Worm (Caenorhabditis elegans): ENCODE data around the gene nhr-105.
A peak's percentile ranks its signal among the peaks of the same experiment; 100 is the strongest.

The nhr-105 gene

DNA sequence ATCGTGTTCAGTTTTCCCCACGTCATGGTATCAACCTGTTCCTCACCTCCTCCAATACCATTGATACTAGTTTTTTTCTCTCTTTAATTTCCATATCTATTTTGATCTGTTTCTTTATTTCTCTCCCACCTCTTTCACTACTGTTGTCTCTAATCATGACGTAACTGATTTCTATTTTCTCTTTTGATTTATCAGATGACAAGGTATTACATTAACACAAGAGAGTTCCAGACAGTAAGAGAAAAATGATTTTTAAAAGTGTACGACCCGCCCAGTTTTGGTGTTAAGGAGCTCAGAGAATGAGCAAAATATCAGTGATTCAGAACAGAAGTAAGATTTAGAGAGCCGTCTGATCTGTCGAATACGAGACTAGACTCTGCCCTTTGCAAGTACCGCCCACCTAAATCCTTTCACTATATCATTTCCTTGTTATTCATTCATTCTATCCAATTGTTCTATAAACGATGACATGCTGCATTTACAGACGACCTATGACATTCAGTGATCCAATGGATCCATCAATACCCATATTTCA is at the start of gene nhr-105 (continued):
- no peak for TF ChIP-seq unc-130 (tag; optimal IDR thresholded peaks at IDR 0.05)
- no peak for TF ChIP-seq hlh-4 (tag; optimal IDR thresholded peaks at IDR 0.05)
- TF ChIP-seq zip-4 (GFP tag; optimal IDR thresholded peaks at IDR 0.05) = no peak
- TF ChIP-seq egl-27 (tag; optimal IDR thresholded peaks at IDR 0.05) = no peak
- peak; percentile 26 for TF ChIP-seq nhr-237 (tag; optimal IDR thresholded peaks at IDR 0.05)
- peak in 1 of 2 experiments; percentile 76 for TF ChIP-seq lin-35 (GFP tag; optimal IDR thresholded peaks at IDR 0.05)
- peak in 2 of 3 experiments; percentile 18 to 21 for TF ChIP-seq dpl-1 (GFP tag; optimal IDR thresholded peaks at IDR 0.05)
- TF ChIP-seq Y116A8C.19 (tag; optimal IDR thresholded peaks at IDR 0.05; ENCODE audit: borderline replicate concordance) = no peak
- TF ChIP-seq aha-1 (tag; optimal IDR thresholded peaks at IDR 0.05) = no peak
- TF ChIP-seq ceh-90 (tag; optimal IDR thresholded peaks at IDR 0.05) = no peak
- TF ChIP-seq unc-86 (tag; optimal IDR thresholded peaks at IDR 0.05) = no peak
- no peak for TF ChIP-seq ces-1 (GFP tag; optimal IDR thresholded peaks at IDR 0.05)
- peak; percentile 45 for TF ChIP-seq ztf-4 (tag; optimal IDR thresholded peaks at IDR 0.05)
- TF ChIP-seq xbp-1 (tag; optimal IDR thresholded peaks at IDR 0.05) = peak; percentile 9
- TF ChIP-seq nhr-20 (tag; optimal IDR thresholded peaks at IDR 0.05) = peak; percentile 88
- peak; percentile 42 for TF ChIP-seq swsn-7 (tag; optimal IDR thresholded peaks at IDR 0.05)
- TF ChIP-seq isw-1 (GFP tag; IDR thresholded peaks at IDR 0.05) = no peak
- TF ChIP-seq ceh-82 (tag; optimal IDR thresholded peaks at IDR 0.05) = peak in 1 of 3 experiments; percentile 11
- TF ChIP-seq nhr-19 (GFP tag; conservative IDR thresholded peaks at IDR 0.05) = peak; percentile 86
- no peak for TF ChIP-seq lin-39 (tag; optimal IDR thresholded peaks at IDR 0.05)
- peak; percentile 70 for TF ChIP-seq elt-2 (tag; optimal IDR thresholded peaks at IDR 0.05)
- no peak for TF ChIP-seq egl-13 (tag; optimal IDR thresholded peaks at IDR 0.05)
- TF ChIP-seq sox-4 (tag; optimal IDR thresholded peaks at IDR 0.05) = no peak
- TF ChIP-seq lir-3 (tag; optimal IDR thresholded peaks at IDR 0.05; ENCODE audit: poor library complexity) = peak; percentile 34
- no peak for TF ChIP-seq ztf-11 (tag; optimal IDR thresholded peaks at IDR 0.05)
- no peak for TF ChIP-seq alr-1 (tag; optimal IDR thresholded peaks at IDR 0.05; ENCODE audit: borderline replicate concordance)
- peak; percentile 42 for TF ChIP-seq blmp-1 (tag; optimal IDR thresholded peaks at IDR 0.05)
- TF ChIP-seq hlh-17 (GFP tag; optimal IDR thresholded peaks at IDR 0.05; ENCODE audit: borderline replicate concordance) = no peak
- no peak for TF ChIP-seq rnt-1 (tag; optimal IDR thresholded peaks at IDR 0.05)
- TF ChIP-seq ets-5 (GFP tag; IDR thresholded peaks at IDR 0.05) = no peak

DNA sequence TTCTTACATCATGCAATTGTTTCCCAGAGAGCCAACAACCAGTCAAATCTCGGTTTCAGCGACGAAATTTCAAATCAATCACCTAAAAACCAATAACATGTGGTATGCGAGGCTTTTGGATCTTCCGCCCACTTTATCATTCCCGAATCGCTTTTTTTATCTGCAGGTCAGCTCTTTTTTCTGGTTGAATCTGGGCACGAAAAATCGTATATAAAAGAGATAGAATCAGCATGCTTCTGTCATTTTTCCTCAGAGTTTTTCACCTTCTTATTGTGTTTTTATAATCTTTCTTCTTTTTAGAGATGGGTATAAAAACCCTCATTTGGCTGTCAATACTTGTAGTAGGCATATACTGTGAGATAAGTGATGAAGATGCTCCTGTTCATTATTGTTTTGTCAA is 46.6 kb upstream of the nhr-105 start, which contains the start of gene cht-3:
Gene cht-3, plus strand, starts transcription at position 301 of the 400 bp plus-strand sequence.
- TF ChIP-seq nhr-84 (tag; optimal IDR thresholded peaks at IDR 0.05) = no peak
- no peak for TF ChIP-seq sup-37 (GFP tag; optimal IDR thresholded peaks at IDR 0.05)
- no peak for TF ChIP-seq ceh-63 (GFP tag; optimal IDR thresholded peaks at IDR 0.05)
- no peak for TF ChIP-seq hlh-4 (tag; optimal IDR thresholded peaks at IDR 0.05)
- no peak for TF ChIP-seq ztf-4 (tag; optimal IDR thresholded peaks at IDR 0.05)
- no peak for TF ChIP-seq nhr-77 (tag; optimal IDR thresholded peaks at IDR 0.05)
- TF ChIP-seq zag-1 (tag; optimal IDR thresholded peaks at IDR 0.05) = no peak
- no peak for TF ChIP-seq lsy-2 (tag; optimal IDR thresholded peaks at IDR 0.05)
- TF ChIP-seq swsn-7 (tag; optimal IDR thresholded peaks at IDR 0.05) = no peak
- TF ChIP-seq hpl-2 (GFP tag; optimal IDR thresholded peaks at IDR 0.05) = no peak
- TF ChIP-seq unc-62 (GFP tag; optimal IDR thresholded peaks at IDR 0.05) = no peak
- TF ChIP-seq fkh-4 (tag; optimal IDR thresholded peaks at IDR 0.05; ENCODE audit: borderline replicate concordance) = no peak
- no peak for TF ChIP-seq nhr-71 (tag; optimal IDR thresholded peaks at IDR 0.05)
- TF ChIP-seq jun-1 (tag; optimal IDR thresholded peaks at IDR 0.05) = no peak
- TF ChIP-seq zip-4 (GFP tag; optimal IDR thresholded peaks at IDR 0.05) = no peak
- no peak for TF ChIP-seq unc-130 (tag; optimal IDR thresholded peaks at IDR 0.05)
- TF ChIP-seq nhr-28 (tag; optimal IDR thresholded peaks at IDR 0.05) = no peak
- TF ChIP-seq aly-2 (tag; optimal IDR thresholded peaks at IDR 0.05) = no peak
- no peak for TF ChIP-seq blmp-1 (tag; optimal IDR thresholded peaks at IDR 0.05)
- no peak for TF ChIP-seq mdl-1 (tag; optimal IDR thresholded peaks at IDR 0.05)
